Worm (Caenorhabditis elegans) whole organism, dauer: ENCODE results near the gene K02E7.11.
"Not testable (repeated sequence)": the region's sequence is repeated elsewhere in the genome, so short reads cannot be mapped to it uniquely, and the experiment has no call there.

Experiments used
- unc-62 ChIP-seq: sonication (generic microtip); optimal IDR thresholded peaks from 2 replicates; lab custom pipeline; 2017; ENCODE audit warnings: missing biosample characterization, missing genetic modification reagents, missing genetic modification characterization

K02E7.11 gene

DNA sequence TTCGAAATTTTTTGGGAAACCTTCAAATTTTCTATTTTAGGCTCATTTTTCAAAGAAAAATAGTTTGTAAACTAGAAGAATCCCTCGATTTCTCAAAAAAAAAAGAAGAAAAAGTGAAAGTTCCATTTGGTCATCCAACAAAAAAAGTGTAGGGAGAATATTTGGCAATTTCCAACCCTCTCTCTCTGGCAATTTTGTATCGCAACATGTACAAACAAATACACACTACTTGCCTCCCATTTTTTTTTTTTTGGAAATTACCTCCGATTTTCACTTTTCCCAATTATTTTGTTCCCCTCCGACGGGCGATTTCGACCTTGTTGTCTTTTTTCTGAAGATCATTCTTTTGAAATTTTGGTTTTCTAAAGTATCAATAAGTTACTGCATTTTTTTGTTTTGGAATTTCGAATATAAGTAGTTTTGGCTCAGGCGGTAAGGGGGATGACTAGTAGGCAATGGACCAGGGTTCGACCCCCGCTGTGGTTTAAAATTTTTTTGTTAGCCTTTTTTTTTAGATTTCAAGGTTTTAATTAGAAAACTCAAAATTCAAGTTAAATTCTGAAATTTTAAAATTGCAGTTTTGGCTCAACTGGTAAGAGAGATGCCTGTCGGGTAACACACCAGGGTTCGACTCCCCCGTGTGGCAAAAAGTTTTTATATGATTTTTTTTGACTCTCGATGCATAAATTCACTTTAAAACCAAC, 13.4 kb upstream of the K02E7.11 start:
- no peak for TF ChIP-seq unc-62

DNA sequence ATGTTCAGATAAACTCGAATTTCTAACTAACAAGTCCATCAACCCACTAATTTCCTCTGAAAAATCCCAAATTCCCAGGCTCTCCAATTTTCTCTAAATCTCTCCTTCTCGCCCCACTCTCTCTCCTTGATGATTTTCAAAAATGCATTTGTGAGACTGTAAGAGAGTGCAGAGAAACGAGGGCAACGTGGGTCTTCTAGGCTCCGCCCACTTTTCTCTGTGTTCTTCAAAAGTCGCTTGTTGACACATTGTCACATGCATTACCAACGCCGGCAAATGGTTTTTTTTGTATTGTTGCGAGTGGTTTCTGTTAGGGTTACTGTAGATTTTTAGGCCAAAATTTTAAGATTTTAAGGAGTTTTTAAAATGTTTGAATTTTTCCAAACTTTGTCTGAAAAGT, 11.2 kb upstream of the K02E7.11 start:
- TF ChIP-seq unc-62 = no peak

DNA sequence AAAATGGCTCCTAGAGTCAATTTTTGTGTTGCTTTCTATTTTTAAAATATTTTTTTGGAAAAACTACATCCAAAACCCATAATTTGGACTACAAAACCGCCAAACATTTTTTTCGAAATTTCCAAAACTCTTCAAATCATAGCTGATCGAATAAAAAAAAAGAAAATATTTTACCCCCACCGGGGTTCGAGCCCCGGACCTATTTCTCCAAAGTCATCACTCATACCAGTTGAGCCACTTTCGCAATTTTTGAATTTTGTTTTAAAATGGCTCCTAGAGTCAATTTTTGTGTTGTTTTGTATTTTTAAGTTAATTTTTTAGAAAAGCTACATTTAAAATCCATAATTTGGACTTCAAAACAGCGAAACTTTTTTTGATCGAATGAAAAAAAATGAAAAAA, 10.2 kb upstream of the K02E7.11 start:
- no peak for TF ChIP-seq unc-62

DNA sequence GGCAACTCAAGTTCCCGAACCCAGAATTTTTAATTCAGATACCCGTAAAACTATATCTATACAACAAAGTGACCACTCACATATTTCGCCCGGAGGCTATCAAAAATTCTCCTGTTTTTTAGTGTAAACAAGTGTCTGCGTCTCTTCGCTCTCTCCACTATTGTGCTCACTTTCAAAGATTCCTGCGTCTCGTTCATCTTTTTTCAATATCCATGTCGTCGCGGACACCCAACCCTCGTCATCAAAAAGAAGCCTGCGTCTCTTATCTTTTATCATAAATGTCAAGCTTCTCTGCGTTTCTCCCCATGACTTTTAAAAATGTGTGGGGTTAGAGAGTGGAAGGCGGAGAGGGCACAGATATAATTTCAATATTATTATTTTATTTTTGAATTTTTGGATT, 9.6 kb upstream of the K02E7.11 start:
- TF ChIP-seq unc-62 = no peak

DNA sequence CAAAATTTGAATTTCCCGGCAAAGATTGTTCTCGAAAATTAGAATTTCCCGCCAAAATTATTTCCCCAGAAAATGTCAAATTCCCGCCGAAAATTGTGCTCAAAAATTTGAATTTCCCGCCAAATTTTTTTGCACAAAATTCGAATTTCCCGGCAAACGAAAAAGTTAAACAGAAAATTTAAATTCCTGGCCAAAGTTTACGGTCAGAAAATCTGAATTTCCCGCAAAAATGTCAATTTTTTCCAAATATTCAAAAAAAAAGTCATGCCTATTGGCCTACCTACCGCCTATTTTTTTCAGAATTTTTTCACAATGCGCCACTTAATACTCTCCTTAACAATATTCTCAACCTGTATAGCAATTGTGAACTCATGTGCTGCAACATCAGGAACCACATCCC, 7.5 kb upstream of the K02E7.11 start, which contains the start of gene K02E7.1:
K02E7.1 (plus strand) TSS at position 301 of the 400 bp plus-strand sequence.
- TF ChIP-seq unc-62 = no peak

DNA sequence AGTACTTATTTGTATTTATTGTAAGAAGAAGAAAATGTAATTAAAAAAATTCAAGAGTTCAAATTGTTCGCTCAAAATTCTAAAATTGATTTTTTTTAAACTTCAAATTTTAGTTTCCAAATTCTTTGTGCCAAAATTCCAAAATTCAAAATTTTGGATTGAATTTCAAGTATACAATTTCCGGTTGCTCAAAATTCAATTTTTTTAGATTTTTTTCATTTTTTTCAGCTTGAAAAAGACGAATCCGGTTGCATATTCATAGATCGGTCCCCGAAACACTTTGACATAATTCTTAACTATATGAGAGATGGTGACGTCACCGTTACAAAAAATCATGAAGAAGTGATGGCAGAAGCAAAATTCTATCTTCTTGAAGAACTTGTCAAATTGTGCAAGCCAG, 3.2 kb downstream of the K02E7.11 start, which contains the start of gene K02E7.4:
K02E7.4 (plus strand) TSS at position 301 of the 400 bp plus-strand sequence.
- no peak for TF ChIP-seq unc-62

DNA sequence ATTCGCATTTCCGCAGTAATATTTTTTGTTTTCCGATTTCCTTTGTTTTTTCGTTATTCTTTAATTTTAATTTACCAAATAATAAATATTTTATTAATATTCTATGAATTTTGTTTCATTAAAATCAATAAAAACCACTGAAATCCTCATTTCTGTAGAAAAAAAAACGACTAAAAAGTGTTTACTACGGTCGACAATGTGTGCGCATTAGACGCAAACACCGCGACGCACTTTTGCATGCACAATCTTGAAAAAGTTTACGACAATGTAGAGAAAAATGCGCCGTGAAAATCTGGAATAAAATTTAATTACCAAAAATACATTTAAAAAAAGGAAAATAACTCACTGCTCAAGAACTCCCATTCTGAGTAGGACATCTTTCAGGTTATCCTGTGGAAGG, 3.9 kb downstream of the K02E7.11 start:
- TF ChIP-seq unc-62 = no peak

DNA sequence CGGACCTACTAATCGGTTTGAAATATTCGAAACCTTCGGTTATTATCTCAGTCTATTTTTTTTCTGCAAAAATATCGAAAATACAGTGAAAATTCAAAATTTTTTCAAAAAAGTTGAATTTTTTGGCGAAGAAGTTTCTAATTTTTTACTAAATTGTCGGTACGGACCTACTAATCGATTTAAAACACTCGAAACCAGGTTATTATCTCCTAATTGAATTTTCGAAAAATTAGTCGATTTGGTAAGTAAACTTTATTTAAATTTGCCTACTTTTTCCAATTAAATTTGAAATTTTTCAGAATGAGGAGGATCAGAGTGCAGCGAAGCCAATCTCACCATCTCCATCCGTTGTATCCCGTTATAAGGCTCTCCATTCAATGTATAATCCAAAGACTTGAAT, 4.4 kb downstream of the K02E7.11 start, which contains the start of gene K02E7.12:
K02E7.12 (plus strand) TSS at position 301 of the 400 bp plus-strand sequence.
- no peak for TF ChIP-seq unc-62

DNA sequence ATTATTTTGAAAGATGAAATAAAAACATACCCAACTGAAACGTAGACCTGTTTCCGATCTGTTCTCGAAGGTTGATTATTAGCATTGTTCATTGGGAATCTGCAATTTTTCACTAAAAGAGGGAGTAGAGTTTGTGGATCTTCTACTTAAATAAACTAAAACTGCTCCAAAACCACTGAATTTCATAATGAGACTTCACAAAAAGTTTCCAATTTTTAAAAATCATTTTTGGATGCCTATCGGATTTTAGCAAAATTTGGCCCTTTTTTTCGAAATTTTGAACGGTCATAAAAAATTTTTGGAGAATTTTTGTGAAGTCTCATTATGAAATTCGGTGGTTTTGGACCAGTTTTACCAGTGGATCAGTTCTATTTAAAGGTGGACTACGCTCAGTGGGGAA, 8.4 kb downstream of the K02E7.11 start, which contains the start of gene K02E7.10:
K02E7.10 (minus strand) TSS at position 101 of the 400 bp plus-strand sequence.
- no peak for TF ChIP-seq unc-62

DNA sequence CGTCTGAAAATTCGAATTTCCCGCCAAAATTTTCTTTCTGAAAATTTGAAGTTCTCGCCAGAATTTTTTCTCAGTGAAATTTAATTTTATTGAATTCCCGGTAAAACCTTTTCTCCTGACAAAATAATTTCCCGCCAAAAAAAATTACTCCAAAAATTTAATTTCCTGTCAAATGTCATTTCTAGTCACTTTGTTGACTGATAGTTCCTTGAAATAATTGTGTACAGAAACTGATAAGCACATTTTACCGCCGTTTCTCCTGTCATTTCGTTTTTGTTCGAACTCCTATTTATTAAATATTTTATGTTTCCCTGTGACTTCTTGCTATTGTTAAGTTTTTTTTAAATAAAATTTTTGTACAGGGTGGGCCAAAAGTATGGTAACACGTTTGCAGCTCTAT, 11.4 kb downstream of the K02E7.11 start:
- TF ChIP-seq unc-62 = no peak

DNA sequence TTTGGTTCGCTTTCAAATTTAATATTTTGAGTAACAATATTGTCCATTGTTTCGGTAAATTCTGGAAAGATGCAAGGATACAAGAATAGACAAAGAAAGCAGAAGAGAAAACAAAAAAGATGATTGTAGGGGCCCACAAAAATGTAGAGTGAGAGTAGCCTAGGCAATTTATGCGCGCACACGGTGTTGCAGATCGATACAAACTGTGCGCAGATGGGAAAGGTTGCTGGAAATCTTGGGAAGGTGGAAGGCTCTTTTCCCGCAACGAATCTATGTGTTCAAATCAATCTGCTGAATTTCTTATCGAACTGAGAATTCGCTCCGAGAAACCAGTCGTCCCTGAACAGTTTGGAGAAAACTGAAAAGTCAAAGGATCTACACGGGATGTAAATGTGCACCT, 14.6 kb downstream of the K02E7.11 start, which contains the start of gene btb-10:
btb-10 (minus strand) TSS at position 101 of the 400 bp plus-strand sequence.
- not testable (repeated sequence) for TF ChIP-seq unc-62

DNA sequence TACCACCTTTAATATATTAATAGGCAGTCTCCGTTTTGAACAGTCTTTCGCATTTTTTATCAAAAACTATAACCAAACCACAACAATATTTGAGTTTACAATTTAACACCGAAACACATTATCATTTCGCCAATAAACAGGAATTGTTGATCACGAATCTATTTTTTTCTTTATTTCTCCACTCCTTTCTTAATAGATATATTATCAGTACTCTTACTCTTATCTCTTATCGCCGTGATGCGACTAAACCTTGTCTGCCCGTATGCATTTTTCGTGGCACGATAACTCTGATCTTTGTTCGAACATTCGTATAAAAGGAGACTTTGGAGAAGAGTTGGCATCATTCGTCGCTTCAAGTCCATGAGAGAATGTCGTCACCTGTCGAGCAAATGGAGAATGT, 18.5 kb downstream of the K02E7.11 start:
- no peak for TF ChIP-seq unc-62

DNA sequence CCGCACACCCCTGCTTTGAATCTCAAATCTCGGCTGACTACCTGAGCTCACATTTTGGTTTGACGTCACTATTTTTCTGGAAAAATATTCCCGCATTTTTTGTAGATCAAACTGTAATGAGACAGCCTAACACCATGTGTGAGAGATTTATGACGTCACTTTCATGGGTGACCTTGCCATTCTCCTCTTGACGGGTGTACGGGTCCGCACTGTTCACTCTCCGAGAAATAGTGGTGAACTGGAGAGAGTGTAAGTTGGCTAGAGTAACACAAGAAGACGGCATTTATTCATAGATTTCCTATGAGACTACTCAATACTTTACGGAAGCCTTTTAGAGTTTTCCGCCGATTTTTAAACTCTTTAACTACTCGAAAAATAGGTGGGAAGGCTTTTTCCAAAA, 20.6 kb downstream of the K02E7.11 start, which contains the start of gene K02E7.7:
K02E7.7 (plus strand) TSS at position 301 of the 400 bp plus-strand sequence.
- TF ChIP-seq unc-62 = not testable (repeated sequence)

DNA sequence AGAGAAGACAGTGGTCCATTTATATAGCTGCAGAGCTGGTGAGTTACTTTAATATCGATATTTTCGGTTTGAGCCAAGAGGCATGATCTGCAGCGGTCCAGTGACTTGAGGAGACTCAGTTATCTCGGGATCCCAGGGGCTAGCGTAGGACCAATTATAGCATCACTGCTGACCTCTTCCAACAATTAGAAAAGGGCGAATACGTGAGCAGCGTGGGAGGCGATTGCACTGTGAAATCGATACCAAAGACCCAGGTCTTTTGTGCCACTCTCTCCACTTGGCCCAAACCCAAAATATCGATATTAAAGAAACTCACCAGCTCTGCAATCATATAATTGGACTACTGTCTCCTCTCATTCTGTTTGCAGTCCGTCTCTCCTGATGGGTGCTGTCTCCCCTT, 25.5 kb downstream of the K02E7.11 start, which contains the start of gene fbxb-40:
fbxb-40 (minus strand) TSS at position 101 of the 400 bp plus-strand sequence.
- no peak for TF ChIP-seq unc-62

DNA sequence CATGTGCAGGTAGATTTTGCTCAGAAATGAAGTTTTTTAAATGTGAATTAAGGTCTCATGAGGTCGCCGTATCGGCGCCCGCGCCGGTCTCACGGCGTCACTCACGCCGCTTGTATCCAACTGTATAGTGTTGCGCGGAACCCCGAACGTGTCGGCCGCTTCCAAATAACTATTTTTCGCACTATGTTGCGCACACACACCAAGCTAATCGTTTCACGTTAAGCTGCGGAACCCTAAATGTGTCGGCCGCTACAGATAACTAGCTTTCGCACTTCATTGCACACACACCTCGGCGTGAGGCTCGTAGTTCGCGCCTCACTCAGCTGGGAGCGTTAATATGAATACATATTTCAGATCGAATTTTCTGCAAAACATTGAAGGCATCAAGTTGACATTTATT, 28.4 kb downstream of the K02E7.11 start:
- no peak for TF ChIP-seq unc-62

DNA sequence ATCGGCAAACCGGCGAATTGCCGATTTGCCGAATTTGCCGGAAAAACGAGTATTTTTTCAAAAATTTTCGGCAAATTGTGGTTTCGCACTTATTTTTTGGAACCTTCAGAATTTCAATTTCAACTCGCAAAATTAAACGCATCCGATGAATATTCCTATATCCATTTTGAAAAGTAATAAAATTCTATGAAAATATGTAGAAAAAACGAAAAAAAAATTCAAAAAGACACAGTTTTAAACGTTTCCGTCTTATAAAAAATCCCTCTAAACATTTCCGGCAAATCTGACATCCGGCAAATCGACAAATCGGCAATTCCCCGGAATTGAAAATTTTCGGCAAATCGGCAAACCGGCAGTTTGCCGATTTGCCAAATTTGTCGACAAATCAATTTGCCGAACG, 29.6 kb downstream of the K02E7.11 start, which contains the start of gene str-148:
str-148 (plus strand) TSS at position 301 of the 400 bp plus-strand sequence.
- TF ChIP-seq unc-62 = no peak

DNA sequence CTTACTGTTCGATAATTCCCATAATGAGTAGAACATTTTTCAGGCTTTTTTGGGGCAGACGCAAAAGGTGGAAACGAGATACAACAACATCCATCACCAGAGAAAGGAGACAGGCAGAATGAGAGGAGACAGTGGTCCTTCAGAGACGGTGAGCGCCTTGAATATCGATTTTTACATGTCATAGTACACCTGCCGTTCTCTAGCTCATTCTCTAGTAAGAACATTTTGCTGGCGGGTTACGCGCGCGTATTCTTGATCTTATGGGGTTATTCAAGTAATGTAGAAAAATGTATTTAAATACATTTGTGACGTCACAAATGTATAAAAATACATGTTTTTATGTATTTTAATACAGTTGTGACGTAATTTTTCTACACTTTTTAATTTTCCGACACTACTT, 31.4 kb downstream of the K02E7.11 start, which contains the start of gene fbxb-45:
fbxb-45 (minus strand) TSS at position 101 of the 400 bp plus-strand sequence.
- TF ChIP-seq unc-62 = not testable (repeated sequence)

DNA sequence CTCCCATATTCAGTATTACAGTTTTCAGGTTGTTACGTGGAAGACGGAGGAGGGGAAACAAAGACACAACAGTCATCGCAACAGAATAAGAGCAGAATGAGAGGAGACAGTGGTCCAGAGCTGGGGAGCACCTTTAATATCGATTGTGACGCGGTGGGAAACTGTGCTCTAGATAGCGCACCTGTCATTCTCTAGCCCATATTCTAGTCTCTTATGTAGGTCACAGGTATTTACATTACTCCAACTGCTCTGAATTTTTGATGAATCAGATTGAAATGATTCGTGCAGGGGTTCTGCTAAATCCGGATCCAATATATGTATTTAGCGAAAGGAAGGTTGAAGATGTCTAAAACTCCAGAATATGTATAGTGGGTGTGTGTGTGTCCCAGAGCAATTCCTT, 33.1 kb downstream of the K02E7.11 start, which contains the start of gene fbxb-41:
fbxb-41 (minus strand) TSS at position 101 of the 400 bp plus-strand sequence.
- no peak for TF ChIP-seq unc-62
